Fruit fly (Drosophila melanogaster) whole organism, prepupa: ENCODE data around the gene Prosbeta2.

Experiments used
- CG16779 ChIP-seq: fragments of 200-800 bp; sonication (Bioruptor generic); optimal IDR thresholded peaks from 3 replicates; lab custom pipeline; 2017; ENCODE audit warnings: missing biosample characterization, mild to moderate bottlenecking, missing genetic modification characterization
- CG34406 ChIP-seq: fragments of 200-800 bp; sonication (Bioruptor generic); optimal IDR thresholded peaks from 3 replicates; lab custom pipeline; 2016; ENCODE audit warnings: missing biosample characterization, missing genetic modification characterization
- Met ChIP-seq: fragments of 200-800 bp; sonication (Bioruptor generic); optimal IDR thresholded peaks from 3 replicates; lab custom pipeline; 2016; ENCODE audit warnings: missing biosample characterization, missing genetic modification characterization
- OdsH ChIP-seq: fragments of 200-800 bp; sonication (Bioruptor generic); optimal IDR thresholded peaks from 3 replicates; lab custom pipeline; 2016; ENCODE audit warnings: missing biosample characterization, missing genetic modification characterization
- Smox ChIP-seq: fragments of 200-800 bp; sonication (Bioruptor generic); optimal IDR thresholded peaks from 3 replicates; lab custom pipeline; 2016; ENCODE audit warnings: missing biosample characterization, missing genetic modification characterization
- dac ChIP-seq: fragments of 200-800 bp; sonication (Bioruptor generic); optimal IDR thresholded peaks from 2 replicates; lab custom pipeline; 2017; ENCODE audit warnings: missing biosample characterization, mild to moderate bottlenecking, missing genetic modification characterization
- vri ChIP-seq: fragments of 200-800 bp; sonication (Bioruptor generic); optimal IDR thresholded peaks from 3 replicates; lab custom pipeline; 2016; ENCODE audit warnings: missing biosample characterization, mild to moderate bottlenecking, missing genetic modification characterization

DNA sequence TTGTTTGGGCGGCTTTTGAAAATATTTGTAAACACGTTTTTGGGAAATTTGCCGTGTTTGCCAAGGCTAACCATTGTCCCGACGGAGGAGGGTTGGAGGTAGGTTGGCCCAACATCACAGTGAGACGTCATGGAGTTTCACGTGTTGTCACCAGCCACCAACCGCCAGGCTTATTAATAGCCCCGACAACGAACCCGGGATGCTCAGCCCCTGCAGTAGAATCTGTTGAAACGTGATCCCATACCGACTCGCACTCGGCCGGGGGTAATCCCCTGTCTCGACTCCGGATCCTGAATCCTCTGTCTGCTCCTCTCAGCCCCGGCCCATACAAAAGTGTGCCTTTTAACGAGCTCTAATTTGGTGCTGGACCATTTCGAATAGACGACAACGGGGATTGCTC is 39.2 kb upstream of the Prosbeta2 start:
- TF ChIP-seq Met (GFP tag; lab: Kevin White, UChicago) (no peak), Smox (GFP tag; lab: Kevin White, UChicago) (no peak), CG16779 (tag; lab: Kevin White, UChicago) (no peak), CG34406 (GFP tag; lab: Kevin White, UChicago) (no peak), OdsH (GFP tag; lab: Kevin White, UChicago) (no peak), dac (GFP tag; lab: Kevin White, UChicago) (no peak), vri (GFP tag; lab: Kevin White, UChicago) (no peak)
